Worm (Caenorhabditis elegans): ENCODE measurements around the gene F26G1.3.

Gene F26G1.3

ce11 chrII:4793320-4793719, 34.8 kb downstream of the F26G1.3 start:
- TF ChIP-seq aha-1 (tag) = peak; percentile 95
- no peak for TF ChIP-seq snpc-4 (tag; optimal IDR thresholded peaks at IDR 0.05)

- TF ChIP-seq snpc-1.2 (GFP tag; IDR thresholded peaks at IDR 0.05) (no peak), Y5F2A.4 (GFP tag; optimal IDR thresholded peaks at IDR 0.05) (no peak), dpl-1 (GFP tag; optimal IDR thresholded peaks at IDR 0.05) (no peak), rbr-2 (tag; optimal IDR thresholded peaks at IDR 0.05) (no peak), attf-4 (tag; optimal IDR thresholded peaks at IDR 0.05) (no peak), zfp-2 (tag; optimal IDR thresholded peaks at IDR 0.05) (no peak), lim-7 (GFP tag; IDR thresholded peaks at IDR 0.05) (no peak), nhr-25 (tag; optimal IDR thresholded peaks at IDR 0.05; ENCODE audit: borderline replicate concordance, insufficient read depth) (no peak), dmd-8 (GFP tag; IDR thresholded peaks at IDR 0.05) (no peak), arid-1 (GFP tag; conservative IDR thresholded peaks at IDR 0.05) (no peak), dmd-9 (GFP tag; IDR thresholded peaks at IDR 0.05) (no peak), jun-1 (tag; optimal IDR thresholded peaks at IDR 0.05) (no peak), D1046.2 (GFP tag; IDR thresholded peaks at IDR 0.05) (no peak), ceh-62 (tag; optimal IDR thresholded peaks at IDR 0.05) (no peak), F37D6.2 (tag; optimal IDR thresholded peaks at IDR 0.05) (no peak), hmg-1.1 (GFP tag; IDR thresholded peaks at IDR 0.05) (no peak), Y48G9A.11 (GFP tag; IDR thresholded peaks at IDR 0.05) (no peak), ces-1 (GFP tag; optimal IDR thresholded peaks at IDR 0.05) (no peak), nhr-10 (tag; optimal IDR thresholded peaks at IDR 0.05) (no peak)
Measured at ce11 chrII:4795461-4795860, 36.9 kb downstream of the F26G1.3 start, which contains the start of gene C33F10.4. Gene C33F10.4 (plus strand): TSS chrII:4795761.

ce11 chrII:4797071-4797470, 38.5 kb downstream of the F26G1.3 start, which contains the start of gene C33F10.14:
Gene C33F10.14 (plus strand): TSS chrII:4797371.
- TF ChIP-seq set-16 (GFP tag; IDR thresholded peaks at IDR 0.05) = no peak
- TF ChIP-seq ceh-28 (tag; optimal IDR thresholded peaks at IDR 0.05) = no peak

ce11 chrII:4800524-4800923, 42.0 kb downstream of the F26G1.3 start:
- TF ChIP-seq nhr-11 (tag; optimal IDR thresholded peaks at IDR 0.05) = no peak
- peak in 1 of 2 experiments; percentile 95 for TF ChIP-seq unc-62 (GFP tag; optimal IDR thresholded peaks at IDR 0.05 in 1 of 2)
- no peak for TF ChIP-seq unc-62 (tag; optimal IDR thresholded peaks at IDR 0.05)
- 0 out of 2 replicates have a peak, but pooled peaks have one; percentile 5 for TF ChIP-seq egl-43 (GFP tag; IDR thresholded peaks at IDR 0.05)

- TF ChIP-seq ceh-20 (GFP tag; IDR thresholded peaks at IDR 0.05) = no peak
- peak; percentile 1 for TF ChIP-seq dve-1 (tag; optimal IDR thresholded peaks at IDR 0.05; ENCODE audit: insufficient read depth)
- TF ChIP-seq nhr-11 (tag; optimal IDR thresholded peaks at IDR 0.05) = no peak
- no peak for TF ChIP-seq F10B5.3 (tag; optimal IDR thresholded peaks at IDR 0.05)
- TF ChIP-seq ztf-11 (tag; optimal IDR thresholded peaks at IDR 0.05) = no peak
- TF ChIP-seq nhr-48 (tag; optimal IDR thresholded peaks at IDR 0.05) = no peak
- no peak for TF ChIP-seq ceh-28 (tag; optimal IDR thresholded peaks at IDR 0.05)
- peak; percentile 77 for TF ChIP-seq pqm-1 (tag; optimal IDR thresholded peaks at IDR 0.05)
- no peak for TF ChIP-seq hmg-1.1 (GFP tag; IDR thresholded peaks at IDR 0.05)
- no peak for TF ChIP-seq daf-16 (GFP tag; optimal IDR thresholded peaks at IDR 0.05)
- TF ChIP-seq daf-16 (tag; optimal IDR thresholded peaks at IDR 0.05) = peak; percentile 49
- no peak for TF ChIP-seq zfp-3 (GFP tag; conservative IDR thresholded peaks at IDR 0.05)
- no peak for TF ChIP-seq nhr-6 (tag; optimal IDR thresholded peaks at IDR 0.05)
- peak; percentile 42; the same call in 1 of the 2 replicates for TF ChIP-seq dmd-6 (GFP tag; IDR thresholded peaks at IDR 0.05)
- peak; percentile 64; the same call in 1 of the 2 replicates for TF ChIP-seq php-3 (GFP tag; IDR thresholded peaks at IDR 0.05)
- TF ChIP-seq hlh-11 (tag; optimal IDR thresholded peaks at IDR 0.05) = peak; percentile 29
- TF ChIP-seq unc-39 (tag; optimal IDR thresholded peaks at IDR 0.05) = no peak
- peak; percentile 66 for TF ChIP-seq nhr-28 (tag; optimal IDR thresholded peaks at IDR 0.05)
Measured at ce11 chrII:4802917-4803316, 44.4 kb downstream of the F26G1.3 start.

Data from whole organism, L4 larva.